Worm (Caenorhabditis elegans): ENCODE results near the gene T16A9.3.

- no peak for TF ChIP-seq mxl-1 (tag; optimal IDR thresholded peaks at IDR 0.05)
- TF ChIP-seq lin-35 (GFP tag; optimal IDR thresholded peaks at IDR 0.05), result no peak
- TF ChIP-seq F52B5.7 (tag; optimal IDR thresholded peaks at IDR 0.05), result no peak
- no peak for TF ChIP-seq snpc-4 (GFP tag; optimal IDR thresholded peaks at IDR 0.05)
- TF ChIP-seq snpc-4 (tag; optimal IDR thresholded peaks at IDR 0.05), result no peak
These were observed 37.7 kb upstream of the T16A9.3 start, which contains the start of gene ocam-1 for ce11 chrV:14167629-14168028.

Data from whole organism, young adult.